Worm (Caenorhabditis elegans) whole organism, L3 larva: Measurements from ENCODE around the gene F07D3.3.

ENCODE experiments used
- ZK546.5 ChIP-seq: sonication (generic microtip); optimal IDR thresholded peaks from 2 replicates; lab custom pipeline; 2017; ENCODE audit warnings: missing biosample characterization, missing genetic modification characterization
- aly-2 ChIP-seq: fragments of 150-350 bp; optimal IDR thresholded peaks from 2 replicates; lab custom pipeline; 2014; ENCODE audit warnings: missing biosample characterization, missing genetic modification characterization
- ceh-28 ChIP-seq: fragments of 150-350 bp; optimal IDR thresholded peaks from 2 replicates; lab custom pipeline; 2014; ENCODE audit warnings: missing biosample characterization, missing genetic modification reagents, missing genetic modification characterization
- ceh-82 ChIP-seq: fragments of 150-350 bp; optimal IDR thresholded peaks from 2 replicates; lab custom pipeline; 2014; ENCODE audit warnings: missing biosample characterization, missing genetic modification characterization
- egl-5 ChIP-seq: fragments of 150-350 bp; optimal IDR thresholded peaks from 2 replicates; lab custom pipeline; 2017; ENCODE audit warnings: missing biosample characterization, missing genetic modification reagents, missing genetic modification characterization, inconsistent platforms
- elt-1 ChIP-seq: fragments of 150-350 bp; optimal IDR thresholded peaks from 2 replicates; lab custom pipeline; 2014; ENCODE audit warnings: missing biosample characterization, missing genetic modification characterization
- elt-2 ChIP-seq: sonication (generic microtip); optimal IDR thresholded peaks from 2 replicates; lab custom pipeline; 2016; ENCODE audit warnings: missing genetic modification reagents, mild to moderate bottlenecking, missing genetic modification characterization, missing compliant biosample characterization
- elt-3 ChIP-seq, 3 experiments: fragments of 150-350 bp in 1 of 3; sonication (generic microtip) in 2 of 3; optimal IDR thresholded peaks; 2 replicates in 2 of 3; 4 replicates in 1 of 3; lab custom pipeline; 2014 to 2017; ENCODE audit warnings: missing biosample characterization in 3 of 3, missing genetic modification characterization in 3 of 3
- eor-1 ChIP-seq, 2 experiments: fragments of 150-350 bp; optimal IDR thresholded peaks; 2 replicates each; lab custom pipeline; 2014 to 2018; ENCODE audit warnings: missing biosample characterization in 2 of 2, missing genetic modification characterization in 2 of 2
- jun-1 ChIP-seq: fragments of 150-350 bp; optimal IDR thresholded peaks from 2 replicates; lab custom pipeline; 2014; ENCODE audit warnings: missing biosample characterization, missing genetic modification reagents, missing genetic modification characterization
- lin-15B ChIP-seq: fragments of 150-350 bp; optimal IDR thresholded peaks from 2 replicates; lab custom pipeline; 2014; ENCODE audit warnings: missing biosample characterization, missing genetic modification characterization
- lin-39 ChIP-seq: fragments of 150-350 bp; optimal IDR thresholded peaks from 2 replicates; lab custom pipeline; 2018; ENCODE audit warnings: missing biosample characterization, missing genetic modification reagents, missing genetic modification characterization
- lsy-12 ChIP-seq: sonication (generic microtip); optimal IDR thresholded peaks from 2 replicates; lab custom pipeline; 2016; ENCODE audit warnings: mild to moderate bottlenecking, missing genetic modification characterization, missing compliant biosample characterization
- mdl-1 ChIP-seq: fragments of 150-350 bp; optimal IDR thresholded peaks from 2 replicates; lab custom pipeline; 2014; ENCODE audit warnings: missing biosample characterization, missing genetic modification characterization
- mml-1 ChIP-seq: fragments of 150-350 bp; sonication (generic microtip); optimal IDR thresholded peaks from 3 replicates; lab custom pipeline; 2014; ENCODE audit warnings: missing biosample characterization, missing genetic modification characterization
- nfya-1 ChIP-seq: sonication (generic microtip); optimal IDR thresholded peaks from 2 replicates; lab custom pipeline; 2017; ENCODE audit warnings: missing genetic modification characterization, mild to moderate bottlenecking, missing compliant biosample characterization, antibody characterized with exemption, moderate library complexity; ENCODE audit not compliant: insufficient read depth
- nhr-11 ChIP-seq: fragments of 150-350 bp; optimal IDR thresholded peaks from 2 replicates; lab custom pipeline; 2014; ENCODE audit warnings: missing biosample characterization, missing genetic modification characterization
- nhr-23 ChIP-seq: fragments of 150-350 bp; optimal IDR thresholded peaks from 2 replicates; lab custom pipeline; 2014; ENCODE audit warnings: missing biosample characterization, missing genetic modification reagents, missing genetic modification characterization
- nhr-237 ChIP-seq: fragments of 150-350 bp; optimal IDR thresholded peaks from 2 replicates; lab custom pipeline; 2014; ENCODE audit warnings: missing biosample characterization, missing genetic modification characterization
- nhr-25 ChIP-seq: sonication (generic microtip); optimal IDR thresholded peaks from 2 replicates; lab custom pipeline; 2017; ENCODE audit warnings: missing biosample characterization, missing genetic modification characterization
- nhr-43 ChIP-seq: sonication (generic microtip); optimal IDR thresholded peaks from 2 replicates; lab custom pipeline; 2016; ENCODE audit warnings: mild to moderate bottlenecking, missing genetic modification characterization, missing compliant biosample characterization; ENCODE audit not compliant: poor library complexity, severe bottlenecking
- nhr-76 ChIP-seq: fragments of 150-350 bp; sonication (generic microtip); optimal IDR thresholded peaks from 5 replicates; lab custom pipeline; 2014; ENCODE audit warnings: missing biosample characterization, missing genetic modification characterization
- pha-4 ChIP-seq: fragments of 150-350 bp; optimal IDR thresholded peaks from 2 replicates; lab custom pipeline; 2014; ENCODE audit warnings: missing biosample characterization, missing genetic modification reagents, missing genetic modification characterization
- pqm-1 ChIP-seq: fragments of 150-350 bp; optimal IDR thresholded peaks from 2 replicates; lab custom pipeline; 2017; ENCODE audit warnings: missing biosample characterization, missing genetic modification characterization, inconsistent platforms
- sea-2 ChIP-seq: fragments of 150-350 bp; sonication (generic microtip); optimal IDR thresholded peaks from 4 replicates; lab custom pipeline; 2014; ENCODE audit warnings: missing biosample characterization, missing genetic modification reagents, missing genetic modification characterization
- snpc-4 ChIP-seq: fragments of 150-350 bp; optimal IDR thresholded peaks from 2 replicates; lab custom pipeline; 2014; ENCODE audit warnings: missing biosample characterization, missing genetic modification characterization
- unc-39 ChIP-seq: sonication (generic microtip); optimal IDR thresholded peaks from 4 replicates; lab custom pipeline; 2017; ENCODE audit warnings: missing biosample characterization, missing genetic modification characterization
- zag-1 ChIP-seq: fragments of 150-350 bp; optimal IDR thresholded peaks from 2 replicates; lab custom pipeline; 2014; ENCODE audit warnings: missing biosample characterization, missing genetic modification characterization

The F07D3.3 gene

DNA sequence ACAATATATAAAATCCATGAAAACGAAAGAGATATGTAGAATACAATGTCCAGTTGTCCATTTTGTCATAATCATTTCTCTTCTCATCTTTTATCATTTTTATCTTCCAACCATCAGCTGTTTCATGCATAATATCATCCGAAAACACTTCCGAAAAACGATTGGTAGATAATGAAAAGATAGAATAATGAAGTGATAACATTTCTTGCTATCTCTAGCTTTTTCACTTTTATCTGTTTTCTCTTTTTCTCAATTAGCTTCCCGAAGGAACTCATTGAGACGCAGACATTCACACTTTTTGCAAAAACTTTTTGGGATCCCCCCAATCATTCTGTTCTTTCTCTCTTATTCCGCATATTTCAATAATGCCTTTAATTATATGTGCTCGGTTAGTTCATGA lies 8.6 kb downstream of the F07D3.3 start:
- peak; percentile 49 for TF ChIP-seq elt-2 (tag; lab: Kevin White, UChicago)
- TF ChIP-seq nhr-23 (tag; lab: Kevin White, UChicago): peak; percentile 35
- no peak for TF ChIP-seq mdl-1
- peak in 2 of 3 experiments; percentile 24 to 52 for TF ChIP-seq elt-3 (tag; optimal IDR thresholded peaks at IDR 0.05; lab: Kevin White, UChicago)

DNA sequence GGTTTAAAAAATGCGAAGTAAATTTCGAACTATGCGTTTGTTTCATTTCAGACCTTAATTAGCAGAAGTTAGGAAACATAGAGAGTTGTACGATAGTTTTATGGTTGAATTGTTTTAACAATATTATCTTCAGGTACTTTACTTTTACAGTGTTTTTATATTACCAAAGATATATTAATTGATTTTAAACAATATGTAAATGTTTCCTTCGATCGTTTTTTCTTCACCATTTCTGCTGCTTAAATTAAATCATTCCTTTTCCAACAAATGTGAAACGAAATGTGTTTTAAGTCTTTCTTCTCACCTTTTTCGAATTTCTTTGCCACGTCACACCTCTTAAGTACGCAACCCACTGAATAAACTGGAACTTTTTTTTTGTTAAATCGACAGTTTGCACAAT lies 9.2 kb downstream of the F07D3.3 start:
- TF ChIP-seq zag-1 (no peak), nhr-25 (tag; lab: Kevin White, UChicago) (peak; percentile 4), elt-1 (tag; lab: Kevin White, UChicago) (no peak)

DNA sequence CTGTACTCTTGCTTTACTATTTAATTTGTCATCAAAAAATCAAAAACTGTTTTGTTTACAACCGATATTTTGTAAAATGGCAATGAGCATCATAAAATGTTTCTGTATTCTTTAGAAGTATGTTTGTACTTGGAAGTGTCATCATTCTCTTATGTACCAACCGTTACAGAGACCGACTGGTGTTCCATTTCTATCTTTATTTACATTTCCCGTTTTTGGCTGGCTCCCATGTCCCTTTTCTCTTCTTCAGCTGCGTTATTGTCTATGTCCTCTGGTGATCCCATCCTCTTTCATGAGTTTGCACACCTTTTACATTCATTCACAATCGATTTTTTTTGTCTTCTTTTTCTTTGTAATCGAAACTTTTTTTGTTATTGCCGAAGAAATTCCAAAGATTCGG lies 11.0 kb downstream of the F07D3.3 start:
- TF ChIP-seq pha-4 (tag; lab: Kevin White, UChicago) (peak; percentile 80), lin-39 (tag; lab: Kevin White, UChicago) (no peak), nhr-11 (no peak)

DNA sequence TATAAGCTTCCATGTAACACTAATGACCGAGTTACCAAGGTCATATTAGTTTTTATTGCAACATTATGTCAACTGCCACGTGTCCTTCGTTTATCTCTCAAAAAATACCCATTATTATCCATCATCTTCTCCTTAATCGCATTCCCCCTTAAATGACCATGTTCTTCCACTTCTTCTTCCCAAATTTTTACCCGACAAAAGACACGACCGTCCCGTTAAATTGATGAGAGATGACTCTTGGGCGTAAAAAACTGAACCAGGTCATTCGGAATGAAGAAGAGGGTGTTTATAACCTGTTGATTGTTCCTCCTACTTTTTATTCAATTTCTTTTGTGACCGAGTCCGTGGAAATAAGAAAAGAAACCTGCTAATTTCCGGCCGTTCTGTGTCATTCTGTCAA lies 17.9 kb downstream of the F07D3.3 start:
- TF ChIP-seq nhr-25 (tag; lab: Kevin White, UChicago) (peak; percentile 27), nhr-23 (tag; lab: Kevin White, UChicago) (peak; percentile 75), nhr-11 (no peak)

DNA sequence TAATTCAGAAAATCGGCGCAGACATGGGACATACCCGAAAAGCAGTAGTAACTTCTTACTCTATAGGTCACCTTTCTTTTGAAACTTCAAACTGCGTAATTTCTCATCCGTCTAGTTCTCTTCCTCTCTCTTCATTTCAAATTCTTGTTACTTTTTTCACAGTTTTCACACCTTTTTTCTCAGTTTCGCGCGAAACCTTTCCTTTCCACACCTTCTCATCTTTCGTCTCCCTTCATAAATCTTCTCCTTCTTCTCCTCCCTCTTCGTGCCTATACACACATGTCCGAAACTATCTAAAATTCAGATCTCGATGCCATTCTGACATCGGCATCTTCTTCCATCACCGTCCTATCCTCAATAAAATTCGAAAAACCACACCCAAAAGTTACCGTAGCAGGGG lies 18.8 kb downstream of the F07D3.3 start, which contains the start of gene wdr-62:
TSS of gene wdr-62 (plus strand) at position 301 of the 400 bp plus-strand sequence.
- no peak for TF ChIP-seq lin-15B
- TF ChIP-seq nhr-76 (tag; lab: Kevin White, UChicago): no peak
- no peak for TF ChIP-seq mdl-1
- no peak for TF ChIP-seq elt-1 (tag; lab: Kevin White, UChicago)
- no peak for TF ChIP-seq nhr-25 (tag; lab: Kevin White, UChicago)
- TF ChIP-seq lsy-12 (tag; lab: Kevin White, UChicago): no peak
- no peak for TF ChIP-seq ceh-28 (tag; lab: Kevin White, UChicago)
- no peak for TF ChIP-seq snpc-4 (tag; lab: Kevin White, UChicago)
- TF ChIP-seq ZK546.5: no peak
- TF ChIP-seq pqm-1 (tag; lab: Kevin White, UChicago): no peak
- TF ChIP-seq nfya-1: no peak
- no peak for TF ChIP-seq aly-2 (tag; lab: Kevin White, UChicago)
- TF ChIP-seq nhr-11: no peak
- no peak for TF ChIP-seq eor-1 (tag; optimal IDR thresholded peaks at IDR 0.05; lab: Kevin White, UChicago)
- TF ChIP-seq egl-5 (tag; lab: Kevin White, UChicago): no peak
- no peak for TF ChIP-seq nhr-43 (tag; lab: Kevin White, UChicago)

DNA sequence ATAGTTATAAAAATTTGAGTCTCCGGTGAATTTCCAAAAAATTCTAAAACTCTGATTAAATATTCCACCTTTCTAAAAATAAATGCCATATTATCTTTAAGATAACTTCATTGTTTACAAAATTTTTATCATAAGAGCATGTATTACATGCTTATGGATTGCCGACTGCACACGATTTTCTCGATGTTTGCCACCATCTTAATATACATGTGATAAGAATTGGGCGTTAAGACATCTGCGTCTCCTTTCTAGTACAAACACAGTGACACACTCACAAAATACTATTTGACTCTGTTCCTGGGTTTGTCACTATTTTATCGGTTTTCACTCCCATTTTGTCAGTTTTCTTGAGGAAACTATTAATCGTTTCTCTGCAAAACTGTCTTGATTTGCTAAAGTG lies 19.4 kb downstream of the F07D3.3 start:
- no peak for TF ChIP-seq eor-1 (tag; optimal IDR thresholded peaks at IDR 0.05; lab: Kevin White, UChicago)
- peak; percentile 96 for TF ChIP-seq elt-2 (tag; lab: Kevin White, UChicago)
- TF ChIP-seq sea-2: no peak
- TF ChIP-seq ceh-82 (tag; lab: Kevin White, UChicago): no peak
- no peak for TF ChIP-seq nfya-1
- TF ChIP-seq pha-4 (tag; lab: Kevin White, UChicago): peak; percentile 89
- TF ChIP-seq mml-1 (tag; lab: Kevin White, UChicago): no peak
- TF ChIP-seq unc-39: no peak
- TF ChIP-seq nhr-76 (tag; lab: Kevin White, UChicago): no peak
- no peak for TF ChIP-seq nhr-237
- TF ChIP-seq pqm-1 (tag; lab: Kevin White, UChicago): peak; percentile 90
- peak; percentile 39 for TF ChIP-seq jun-1 (tag; lab: Kevin White, UChicago)
- no peak for TF ChIP-seq nhr-23 (tag; lab: Kevin White, UChicago)
- TF ChIP-seq, all 47 proteins: peak for 4

DNA sequence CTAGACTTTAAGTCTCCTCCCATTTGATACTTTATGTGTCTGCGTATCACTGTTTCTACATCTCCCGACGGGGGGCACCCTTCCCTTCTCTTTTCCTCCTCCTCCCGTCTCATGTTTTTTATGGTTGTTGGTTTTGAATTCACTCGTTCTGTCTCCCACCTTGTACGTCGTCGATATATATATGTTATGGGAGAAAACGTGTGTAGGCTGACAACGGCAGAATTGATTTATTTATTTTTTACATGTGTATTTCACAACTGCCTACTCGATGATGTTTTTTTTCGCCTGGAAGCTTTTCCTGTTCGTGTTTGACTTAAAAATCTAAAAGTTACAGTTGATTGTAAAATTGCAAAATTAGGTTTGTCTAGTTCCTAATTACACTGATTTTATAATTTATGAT lies 20.0 kb downstream of the F07D3.3 start:
- TF ChIP-seq elt-2 (tag; lab: Kevin White, UChicago): peak; percentile 17
- TF ChIP-seq aly-2 (tag; lab: Kevin White, UChicago): no peak
- peak; percentile 14 for TF ChIP-seq pha-4 (tag; lab: Kevin White, UChicago)
